Fruit fly (Drosophila melanogaster) whole organism: Measurements from ENCODE around the gene CG8852.

Experiments used
- CG8478 ChIP-seq: fragments of >200 bp; optimal IDR thresholded peaks from 2 replicates; lab custom pipeline; 2018; ENCODE audit warnings: inconsistent platforms
- pan ChIP-seq: fragments of >200 bp; optimal IDR thresholded peaks from 2 replicates; lab custom pipeline; 2017

dm6 chr2L:3476399-3477056 lies 48.4 kb upstream of the CG8852 start:
- TF ChIP-seq CG8478 (lab: Kevin White, UChicago): no peak
- no peak for TF ChIP-seq pan (lab: Kevin White, UChicago)
